Worm (Caenorhabditis elegans): ENCODE results near the gene C53D6.6.
A peak's percentile ranks its signal among the peaks of the same experiment; 100 is the strongest.

C53D6.6 gene

ce11 chrIV:8979062-8979612, 53.3 kb downstream of the C53D6.6 start (continued):
- TF ChIP-seq Y95B8A.8 (GFP tag; IDR thresholded peaks at IDR 0.05) (no peak), Y53G8AR.9 (GFP tag; conservative IDR thresholded peaks at IDR 0.05) (no peak), snpc-4 (GFP tag; optimal IDR thresholded peaks at IDR 0.05) (no peak), snpc-4 (tag; optimal IDR thresholded peaks at IDR 0.05) (no peak), zfh-2 (GFP tag; conservative IDR thresholded peaks at IDR 0.05) (peak; percentile 85; the same call in 1 of the 2 replicates), sea-2 (GFP tag; IDR thresholded peaks at IDR 0.05) (no peak), ztf-26 (tag; optimal IDR thresholded peaks at IDR 0.05) (peak; percentile 5), B0336.3 (GFP tag; IDR thresholded peaks at IDR 0.05) (no peak), nhr-179 (tag; optimal IDR thresholded peaks at IDR 0.05) (no peak), nhr-90 (tag; optimal IDR thresholded peaks at IDR 0.05) (no peak), lin-26 (GFP tag; IDR thresholded peaks at IDR 0.05) (0 out of 2 replicates have a peak, but pooled peaks have one; percentile 30), aptf-2 (GFP tag; conservative IDR thresholded peaks at IDR 0.05) (no peak), dox-1 (GFP tag; IDR thresholded peaks at IDR 0.05) (0 out of 2 replicates have a peak, but pooled peaks have one; percentile 16), hmg-1.2 (GFP tag; IDR thresholded peaks at IDR 0.05) (no peak), dpff-1 (tag; optimal IDR thresholded peaks at IDR 0.05) (no peak), nfya-1 (tag; optimal IDR thresholded peaks at IDR 0.05; ENCODE audit: borderline replicate concordance, insufficient read depth) (no peak), madf-10 (tag; optimal IDR thresholded peaks at IDR 0.05) (no peak), F39B2.1 (GFP tag; IDR thresholded peaks at IDR 0.05) (no peak), C06A6.2 (GFP tag; conservative IDR thresholded peaks at IDR 0.05) (no peak)

ce11 chrIV:8978047-8978446, 54.4 kb downstream of the C53D6.6 start:
- TF ChIP-seq ztf-3 (GFP tag; optimal IDR thresholded peaks at IDR 0.05) = no peak
- TF ChIP-seq F57A8.1 (GFP tag; optimal IDR thresholded peaks at IDR 0.05) = no peak
- no peak for TF ChIP-seq madf-10 (tag; optimal IDR thresholded peaks at IDR 0.05)
- no peak for TF ChIP-seq B0336.3 (GFP tag; IDR thresholded peaks at IDR 0.05)
- TF ChIP-seq tlf-1 (GFP tag; optimal IDR thresholded peaks at IDR 0.05) = no peak
- TF ChIP-seq ztf-18 (tag; optimal IDR thresholded peaks at IDR 0.05) = no peak
- no peak for TF ChIP-seq efl-1 (GFP tag; optimal IDR thresholded peaks at IDR 0.05)
- TF ChIP-seq somi-1 (GFP tag; optimal IDR thresholded peaks at IDR 0.05) = no peak
- TF ChIP-seq hlh-12 (tag; optimal IDR thresholded peaks at IDR 0.05) = no peak
- no peak for TF ChIP-seq snpc-4 (GFP tag; optimal IDR thresholded peaks at IDR 0.05)
- TF ChIP-seq snpc-4 (tag; optimal IDR thresholded peaks at IDR 0.05) = no peak
